Worm (Caenorhabditis elegans) whole organism, L1 larva: ENCODE data around the gene rig-3.
A peak's percentile ranks its signal among the peaks of the same experiment; 100 is the strongest.

Experiments
- lin-13 ChIP-seq: fragments of 150-350 bp; optimal IDR thresholded peaks from 2 replicates; lab custom pipeline; 2014; ENCODE audit warnings: missing biosample characterization, missing genetic modification reagents, missing genetic modification characterization
- pag-3 ChIP-seq: sonication (generic microtip); optimal IDR thresholded peaks from 2 replicates; lab custom pipeline; 2017; ENCODE audit warnings: missing genetic modification characterization, mild to moderate bottlenecking, missing compliant biosample characterization, antibody characterized with exemption, borderline replicate concordance; ENCODE audit not compliant: insufficient read depth

ce11 chrX:6825840-6826239, 27.6 kb upstream of the rig-3 start, which contains the start of gene F41B4.1:
- peak; percentile 94 for TF ChIP-seq pag-3 (tag; lab: Kevin White, UChicago)
- TF ChIP-seq lin-13 (GFP tag; lab: Kevin White, UChicago), result no peak
